In genomic region chr3R:11758507-11759184, dm6 we compare ENCODE assay signal across 4 fruit fly cellular contexts.
A peak's percentile ranks its signal among the peaks of the same experiment; 100 is the strongest.
TF ChIP-seq lines count a peak whose summit lies in the region.

No protein-coding gene starts in this region.

TF ChIP-seq in whole organism, adult, 20 proteins besides CTCF, POLR2A, EP300 and RAD21 (continued from another document):
- peak; percentile 53 for TF ChIP-seq CG7101 (tag; optimal IDR thresholded peaks at IDR 0.05; lab: Kevin White, UChicago)

TF ChIP-seq in whole organism, embryonic, 481 proteins besides CTCF, POLR2A, EP300 and RAD21 (continued from another document and continues in another):
- TF ChIP-seq unc-4 (GFP tag; IDR thresholded peaks at IDR 0.05; lab: Robert Waterston, UW; ENCODE audit: partially characterized antibody) (no peak), Side (GFP tag; optimal IDR thresholded peaks at IDR 0.05; lab: Kevin White, UChicago) (no peak), Abd-B (GFP tag; optimal IDR thresholded peaks at IDR 0.05; lab: Kevin White, UChicago) (no peak), CG12299 (tag; optimal IDR thresholded peaks at IDR 0.05; lab: Kevin White, UChicago) (peak; percentile 26), pros (GFP tag; optimal IDR thresholded peaks at IDR 0.05; lab: Kevin White, UChicago) (peak; percentile 19), CG9876 (GFP tag; optimal IDR thresholded peaks at IDR 0.05; lab: Kevin White, UChicago) (no peak), CG2712 (tag; optimal IDR thresholded peaks at IDR 0.05; lab: Kevin White, UChicago) (peak; percentile 22), CG2120 (GFP tag; optimal IDR thresholded peaks at IDR 0.05; lab: Kevin White, UChicago) (peak; percentile 55), bsh (GFP tag; optimal IDR thresholded peaks at IDR 0.05; lab: Kevin White, UChicago) (no peak), abd-A (tag; optimal IDR thresholded peaks at IDR 0.05; lab: Kevin White, UChicago) (peak; percentile 53), CG3281 (GFP tag; optimal IDR thresholded peaks at IDR 0.05; lab: Kevin White, UChicago) (peak; percentile 54), cas (GFP tag; IDR thresholded peaks at IDR 0.05; lab: Robert Waterston, UW) (no peak), CG3995 (GFP tag; optimal IDR thresholded peaks at IDR 0.05; lab: Kevin White, UChicago) (peak; percentile 66), CG1233 (GFP tag; optimal IDR thresholded peaks at IDR 0.05; lab: Kevin White, UChicago) (peak; percentile 4), CG15073 (GFP tag; optimal IDR thresholded peaks at IDR 0.05; lab: Kevin White, UChicago) (no peak), CG13624 (GFP tag; optimal IDR thresholded peaks at IDR 0.05; lab: Kevin White, UChicago) (peak; percentile 94), mirr (GFP tag; optimal IDR thresholded peaks at IDR 0.05; lab: Kevin White, UChicago) (peak; percentile 54), CG12155 (GFP tag; optimal IDR thresholded peaks at IDR 0.05; lab: Kevin White, UChicago) (peak; percentile 0), Trl (optimal IDR thresholded peaks at IDR 0.05; lab: Kevin White, UChicago) (peak; percentile 67 to 89), Trl (GFP tag; optimal IDR thresholded peaks at IDR 0.05; lab: Kevin White, UChicago) (no peak), CG7839 (tag; optimal IDR thresholded peaks at IDR 0.05; lab: Kevin White, UChicago) (peak; percentile 38), emc (GFP tag; optimal IDR thresholded peaks at IDR 0.05; lab: Kevin White, UChicago) (no peak), exex (tag; optimal IDR thresholded peaks at IDR 0.05; lab: Kevin White, UChicago) (peak; percentile 44), Meics (GFP tag; optimal IDR thresholded peaks at IDR 0.05; lab: Kevin White, UChicago) (peak; percentile 44), CG12659 (GFP tag; optimal IDR thresholded peaks at IDR 0.05; lab: Kevin White, UChicago) (peak; percentile 45), gem (tag; optimal IDR thresholded peaks at IDR 0.05; lab: Kevin White, UChicago) (peak; percentile 17), BtbVII (GFP tag; optimal IDR thresholded peaks at IDR 0.05; lab: Kevin White, UChicago) (peak; percentile 34), CG3163 (GFP tag; optimal IDR thresholded peaks at IDR 0.05; lab: Kevin White, UChicago) (peak; percentile 48), CG5245 (GFP tag; optimal IDR thresholded peaks at IDR 0.05; lab: Kevin White, UChicago) (no peak), dpn (GFP tag; optimal IDR thresholded peaks at IDR 0.05; lab: Kevin White, UChicago) (peak in 1 of 2 experiments; percentile 5), Fer3 (tag; optimal IDR thresholded peaks at IDR 0.05; lab: Kevin White, UChicago) (no peak), CG7987 (GFP tag; optimal IDR thresholded peaks at IDR 0.05; lab: Kevin White, UChicago) (peak; percentile 8), CG15011 (GFP tag; optimal IDR thresholded peaks at IDR 0.05; lab: Kevin White, UChicago) (peak; percentile 17), nom (GFP tag; optimal IDR thresholded peaks at IDR 0.05; lab: Kevin White, UChicago) (peak; percentile 82), HLHmδ (GFP tag; optimal IDR thresholded peaks at IDR 0.05; lab: Kevin White, UChicago) (no peak), yki (optimal IDR thresholded peaks at IDR 0.05; lab: Kevin White, UChicago) (peak; percentile 23), Dek (tag; optimal IDR thresholded peaks at IDR 0.05; lab: Kevin White, UChicago) (peak; percentile 19), CG16815 (GFP tag; optimal IDR thresholded peaks at IDR 0.05; lab: Kevin White, UChicago) (peak; percentile 44), CG30403 (GFP tag; optimal IDR thresholded peaks at IDR 0.05; lab: Kevin White, UChicago) (peak; percentile 26), CG10431 (GFP tag; optimal IDR thresholded peaks at IDR 0.05; lab: Kevin White, UChicago) (peak; percentile 20), CG17385 (GFP tag; optimal IDR thresholded peaks at IDR 0.05; lab: Kevin White, UChicago) (peak; percentile 92), Kr (GFP tag; optimal IDR thresholded peaks at IDR 0.05; lab: Kevin White, UChicago) (peak; percentile 18), CG18619 (GFP tag; optimal IDR thresholded peaks at IDR 0.05; lab: Kevin White, UChicago) (peak; percentile 35), CG6813 (GFP tag; optimal IDR thresholded peaks at IDR 0.05; lab: Kevin White, UChicago) (peak; percentile 31)

TF ChIP-seq in whole organism, prepupa, 60 proteins besides CTCF, POLR2A, EP300 and RAD21 (continued from another document):
- TF ChIP-seq CG4318 (GFP tag; optimal IDR thresholded peaks at IDR 0.05; lab: Kevin White, UChicago) (no peak), fd59A (GFP tag; optimal IDR thresholded peaks at IDR 0.05; lab: Kevin White, UChicago) (no peak), CG31627 (GFP tag; optimal IDR thresholded peaks at IDR 0.05; lab: Kevin White, UChicago) (peak; percentile 48), Smox (GFP tag; optimal IDR thresholded peaks at IDR 0.05; lab: Kevin White, UChicago) (peak; percentile 60), CG3919 (GFP tag; optimal IDR thresholded peaks at IDR 0.05; lab: Kevin White, UChicago) (peak; percentile 16), cyc (GFP tag; optimal IDR thresholded peaks at IDR 0.05; lab: Kevin White, UChicago) (peak; percentile 28), Hr4 (GFP tag; optimal IDR thresholded peaks at IDR 0.05; lab: Kevin White, UChicago) (peak; percentile 47), Hr38 (GFP tag; optimal IDR thresholded peaks at IDR 0.05; lab: Kevin White, UChicago) (no peak), achi (GFP tag; optimal IDR thresholded peaks at IDR 0.05; lab: Kevin White, UChicago) (peak; percentile 11), CG10631 (GFP tag; optimal IDR thresholded peaks at IDR 0.05; lab: Kevin White, UChicago) (peak; percentile 24), OdsH (GFP tag; optimal IDR thresholded peaks at IDR 0.05; lab: Kevin White, UChicago) (peak; percentile 6), CG16779 (tag; optimal IDR thresholded peaks at IDR 0.05; lab: Kevin White, UChicago) (no peak), Lpt (GFP tag; optimal IDR thresholded peaks at IDR 0.05; lab: Kevin White, UChicago) (no peak), Ets96B (tag; optimal IDR thresholded peaks at IDR 0.05; lab: Kevin White, UChicago) (no peak), topi (GFP tag; optimal IDR thresholded peaks at IDR 0.05; lab: Kevin White, UChicago) (peak; percentile 50), Sox15 (GFP tag; optimal IDR thresholded peaks at IDR 0.05; lab: Kevin White, UChicago) (peak; percentile 28), CG32006 (GFP tag; optimal IDR thresholded peaks at IDR 0.05; lab: Kevin White, UChicago) (peak; percentile 58), CG11762 (GFP tag; optimal IDR thresholded peaks at IDR 0.05; lab: Kevin White, UChicago; ENCODE audit: insufficient read depth) (no peak), CG34406 (GFP tag; optimal IDR thresholded peaks at IDR 0.05; lab: Kevin White, UChicago) (peak; percentile 25), CG15336 (GFP tag; IDR thresholded peaks at IDR 0.05; lab: Robert Waterston, UW) (no peak), CG3032 (tag; optimal IDR thresholded peaks at IDR 0.05; lab: Kevin White, UChicago) (no peak), dsx (GFP tag; optimal IDR thresholded peaks at IDR 0.05; lab: Kevin White, UChicago; ENCODE audit: poor library complexity, severe bottlenecking) (no peak), CG8119 (GFP tag; IDR thresholded peaks at IDR 0.05; lab: Robert Waterston, UW) (no peak), eg (GFP tag; IDR thresholded peaks at IDR 0.05; lab: Robert Waterston, UW) (no peak), acj6 (GFP tag; optimal IDR thresholded peaks at IDR 0.05; lab: Kevin White, UChicago) (peak; percentile 52), Blimp-1 (GFP tag; optimal IDR thresholded peaks at IDR 0.05; lab: Kevin White, UChicago) (peak; percentile 19), CG1621 (tag; optimal IDR thresholded peaks at IDR 0.05; lab: Kevin White, UChicago) (no peak), Ets21C (GFP tag; optimal IDR thresholded peaks at IDR 0.05; lab: Kevin White, UChicago) (peak; percentile 9), fkh (GFP tag; optimal IDR thresholded peaks at IDR 0.05; lab: Kevin White, UChicago) (no peak), Met (GFP tag; optimal IDR thresholded peaks at IDR 0.05; lab: Kevin White, UChicago) (peak; percentile 71), fd85E (GFP tag; optimal IDR thresholded peaks at IDR 0.05; lab: Kevin White, UChicago) (no peak), CG6808 (GFP tag; optimal IDR thresholded peaks at IDR 0.05; lab: Kevin White, UChicago) (peak; percentile 54), Sox102F (GFP tag; optimal IDR thresholded peaks at IDR 0.05; lab: Kevin White, UChicago) (peak; percentile 43), Gug (GFP tag; IDR thresholded peaks at IDR 0.05; lab: Robert Waterston, UW) (no peak), CG6792 (GFP tag; optimal IDR thresholded peaks at IDR 0.05; lab: Kevin White, UChicago) (peak; percentile 39), dac (GFP tag; optimal IDR thresholded peaks at IDR 0.05; lab: Kevin White, UChicago) (no peak), CG11294 (GFP tag; IDR thresholded peaks at IDR 0.05; lab: Robert Waterston, UW) (no peak), lz (GFP tag; optimal IDR thresholded peaks at IDR 0.05; lab: Kevin White, UChicago) (peak; percentile 55), CG6163 (GFP tag; IDR thresholded peaks at IDR 0.05; lab: Robert Waterston, UW) (no peak), CG8319 (GFP tag; optimal IDR thresholded peaks at IDR 0.05; lab: Kevin White, UChicago) (no peak)

TF ChIP-seq in whole organism, wandering third instar larva, 38 proteins besides CTCF, POLR2A, EP300 and RAD21 (continued from another document):
- TF ChIP-seq usp (GFP tag; optimal IDR thresholded peaks at IDR 0.05; lab: Kevin White, UChicago) (no peak), Sp1 (GFP tag; optimal IDR thresholded peaks at IDR 0.05; lab: Kevin White, UChicago) (peak; percentile 48), dmrt93B (GFP tag; optimal IDR thresholded peaks at IDR 0.05; lab: Kevin White, UChicago) (no peak), HLH106 (tag; optimal IDR thresholded peaks at IDR 0.05; lab: Kevin White, UChicago) (peak; percentile 51), Dif (GFP tag; optimal IDR thresholded peaks at IDR 0.05; lab: Kevin White, UChicago; ENCODE audit: partially characterized antibody) (peak; percentile 74), Myc (optimal IDR thresholded peaks at IDR 0.05; lab: Kevin White, UChicago) (no peak), tai (GFP tag; optimal IDR thresholded peaks at IDR 0.05; lab: Kevin White, UChicago) (peak; percentile 37), brk (GFP tag; optimal IDR thresholded peaks at IDR 0.05; lab: Kevin White, UChicago) (no peak), Hr78 (GFP tag; optimal IDR thresholded peaks at IDR 0.05; lab: Kevin White, UChicago) (no peak), N (GFP tag; optimal IDR thresholded peaks at IDR 0.05; lab: Kevin White, UChicago) (no peak), rgr (GFP tag; optimal IDR thresholded peaks at IDR 0.05; lab: Kevin White, UChicago) (peak; percentile 54)
TF ChIP-seq in whole organism, wandering third instar larva: peak in this region for 16.
